Worm (Caenorhabditis elegans) whole organism, early embryonic: ENCODE data around the gene srbc-24.

Source experiments
- B0310.2 ChIP-seq: sonication (generic microtip); optimal IDR thresholded peaks from 2 replicates; lab custom pipeline; 2016; ENCODE audit warnings: mild to moderate bottlenecking, missing genetic modification characterization, missing compliant biosample characterization
- F13C5.2 ChIP-seq: sonication (generic microtip); optimal IDR thresholded peaks from 2 replicates; lab custom pipeline; 2017; ENCODE audit warnings: mild to moderate bottlenecking, missing genetic modification characterization, inconsistent platforms, missing compliant biosample characterization
- aly-1 ChIP-seq: sonication (generic microtip); optimal IDR thresholded peaks from 2 replicates; lab custom pipeline; 2016; ENCODE audit warnings: missing genetic modification characterization, missing compliant biosample characterization
- ama-1 ChIP-seq: fragments of 150-350 bp; optimal IDR thresholded peaks from 2 replicates; lab custom pipeline; 2014
- ceh-13 ChIP-seq: fragments of 200-800 bp; sonication (Bioruptor generic); optimal IDR thresholded peaks from 2 replicates; lab custom pipeline; 2018; ENCODE audit warnings: mild to moderate bottlenecking, missing genetic modification characterization, missing compliant biosample characterization
- ceh-36 ChIP-seq: sonication (generic microtip); optimal IDR thresholded peaks from 2 replicates; lab custom pipeline; 2016; ENCODE audit warnings: missing genetic modification characterization, inconsistent platforms, missing compliant biosample characterization
- ets-7 ChIP-seq: sonication (generic microtip); optimal IDR thresholded peaks from 2 replicates; lab custom pipeline; 2016; ENCODE audit warnings: missing genotype, missing genetic modification characterization, missing compliant biosample characterization
- flt-1 ChIP-seq: fragments of 200-800 bp; sonication (Bioruptor generic); IDR thresholded peaks from 2 replicates; pipeline ENCODE4 v1.3.6; 2022; ENCODE audit warnings: missing genetic modification characterization, missing compliant biosample characterization
- hmbx-1 ChIP-seq: sonication (generic microtip); optimal IDR thresholded peaks from 2 replicates; lab custom pipeline; 2016; ENCODE audit warnings: mild to moderate bottlenecking, missing genetic modification characterization, missing compliant biosample characterization
- hmg-4 ChIP-seq: fragments of 200-800 bp; sonication (Bioruptor generic); optimal IDR thresholded peaks from 2 replicates; lab custom pipeline; 2018; ENCODE audit warnings: mild to moderate bottlenecking, missing genetic modification characterization, missing compliant biosample characterization
- hnd-1 ChIP-seq: sonication (generic microtip); optimal IDR thresholded peaks from 2 replicates; lab custom pipeline; 2016; ENCODE audit warnings: missing genetic modification characterization, missing compliant biosample characterization
- pes-1 ChIP-seq: fragments of 200-800 bp; sonication (Bioruptor generic); IDR thresholded peaks from 2 replicates; pipeline ENCODE4 v1.3.6; 2022; ENCODE audit warnings: missing genetic modification reagents, missing genetic modification characterization, missing compliant biosample characterization
- scrt-1 ChIP-seq: fragments of 200-800 bp; sonication (Bioruptor generic); IDR thresholded peaks from 2 replicates; pipeline ENCODE4 v1.3.6; 2022; ENCODE audit warnings: missing genetic modification characterization, missing compliant biosample characterization
- sea-1 ChIP-seq: fragments of 200-800 bp; sonication (Bioruptor generic); conservative IDR thresholded peaks from 2 replicates; pipeline ENCODE4 v1.3.6; 2022; ENCODE audit warnings: missing genetic modification characterization, missing compliant biosample characterization
- tbx-11 ChIP-seq: fragments of 200-800 bp; sonication (Bioruptor generic); IDR thresholded peaks from 2 replicates; pipeline ENCODE4 v1.3.6; 2022; ENCODE audit warnings: missing genetic modification characterization, missing compliant biosample characterization
- tbx-37 ChIP-seq: fragments of 200-800 bp; sonication (Bioruptor generic); conservative IDR thresholded peaks from 2 replicates; pipeline ENCODE4 v1.3.6; 2022; ENCODE audit warnings: missing genetic modification reagents, missing genetic modification characterization, missing compliant biosample characterization
- tra-4 ChIP-seq: sonication (generic microtip); optimal IDR thresholded peaks from 2 replicates; lab custom pipeline; 2017; ENCODE audit warnings: missing genetic modification characterization, missing compliant biosample characterization

Gene srbc-24

DNA sequence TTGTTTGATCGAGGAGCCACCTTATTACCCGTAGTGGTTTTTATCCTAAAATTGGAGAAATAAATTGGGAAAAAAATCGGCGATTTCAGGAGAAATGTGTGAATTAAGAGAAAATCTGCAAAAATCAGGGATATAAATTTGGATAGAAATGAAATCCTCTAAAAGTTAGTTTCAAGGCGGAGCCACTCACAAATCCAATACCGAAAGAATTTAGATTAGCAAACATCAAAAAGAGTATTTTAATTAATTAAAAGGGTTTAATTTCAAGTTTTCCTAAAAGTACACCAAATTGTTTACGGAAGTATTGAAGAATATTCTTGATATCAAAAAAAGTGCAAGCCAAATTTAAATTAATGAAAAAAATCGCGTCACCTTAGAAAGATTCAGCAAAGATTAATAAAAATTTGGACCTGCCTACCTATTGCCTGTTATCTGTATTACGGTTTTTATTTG lies 29.6 kb upstream of the srbc-24 start, which contains the start of gene F22F7.8:
TSS of gene F22F7.8 (minus strand) at position 51 of the 453 bp plus-strand sequence.
- TF ChIP-seq hmbx-1, result no peak
- TF ChIP-seq sea-1 (GFP tag; lab: Robert Waterston, UW), result no peak
- TF ChIP-seq tbx-11, result no peak
- TF ChIP-seq aly-1, result no peak
- TF ChIP-seq tra-4 (tag; lab: Kevin White, UChicago), result no peak
- no peak for TF ChIP-seq ama-1
- TF ChIP-seq ceh-13 (GFP tag; lab: Kevin White, UChicago), result no peak
- TF ChIP-seq hnd-1 (tag; lab: Kevin White, UChicago), result no peak
- no peak for TF ChIP-seq pes-1 (GFP tag; lab: Robert Waterston, UW)
- TF ChIP-seq hmg-4 (GFP tag; lab: Kevin White, UChicago), result no peak
- TF ChIP-seq ets-7 (tag; lab: Kevin White, UChicago), result no peak
- no peak for TF ChIP-seq tbx-37 (GFP tag; lab: Robert Waterston, UW)
- TF ChIP-seq B0310.2 (tag; lab: Kevin White, UChicago), result no peak
- no peak for TF ChIP-seq ceh-36
- no peak for TF ChIP-seq F13C5.2 (tag; lab: Kevin White, UChicago)
- no peak for TF ChIP-seq flt-1 (GFP tag; lab: Robert Waterston, UW)
- TF ChIP-seq scrt-1 (GFP tag; lab: Robert Waterston, UW), result no peak

DNA sequence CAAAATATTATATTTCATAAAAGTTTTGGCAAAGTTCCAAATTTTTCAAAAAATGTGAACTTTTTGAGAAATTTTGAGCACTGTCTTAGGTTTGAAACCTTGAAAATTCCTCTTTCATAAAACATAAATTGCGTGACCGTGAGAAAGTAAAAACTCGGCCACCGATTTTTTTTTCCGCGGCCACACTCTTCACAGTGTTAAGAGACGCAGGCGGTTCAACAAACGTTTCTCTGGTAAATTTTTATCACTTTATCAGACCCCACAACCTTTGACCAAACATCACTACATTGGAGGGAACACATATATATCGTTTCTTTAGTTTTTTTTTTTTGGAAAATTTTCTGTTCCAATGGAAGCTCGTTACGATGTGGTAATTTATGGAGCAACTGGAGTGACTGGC lies 29.0 kb upstream of the srbc-24 start, which contains the start of gene F22F7.2:
TSS of gene F22F7.2 (plus strand) at position 266 of the 400 bp plus-strand sequence.
- TF ChIP-seq flt-1 (GFP tag; lab: Robert Waterston, UW), result no peak
- TF ChIP-seq hmg-4 (GFP tag; lab: Kevin White, UChicago), result no peak
- no peak for TF ChIP-seq tra-4 (tag; lab: Kevin White, UChicago)
- TF ChIP-seq F13C5.2 (tag; lab: Kevin White, UChicago), result no peak
- TF ChIP-seq scrt-1 (GFP tag; lab: Robert Waterston, UW), result no peak
- no peak for TF ChIP-seq ama-1
- TF ChIP-seq pes-1 (GFP tag; lab: Robert Waterston, UW), result no peak
- no peak for TF ChIP-seq sea-1 (GFP tag; lab: Robert Waterston, UW)
- no peak for TF ChIP-seq hnd-1 (tag; lab: Kevin White, UChicago)
- TF ChIP-seq tbx-11, result no peak
- no peak for TF ChIP-seq B0310.2 (tag; lab: Kevin White, UChicago)
- TF ChIP-seq tbx-37 (GFP tag; lab: Robert Waterston, UW), result no peak

DNA sequence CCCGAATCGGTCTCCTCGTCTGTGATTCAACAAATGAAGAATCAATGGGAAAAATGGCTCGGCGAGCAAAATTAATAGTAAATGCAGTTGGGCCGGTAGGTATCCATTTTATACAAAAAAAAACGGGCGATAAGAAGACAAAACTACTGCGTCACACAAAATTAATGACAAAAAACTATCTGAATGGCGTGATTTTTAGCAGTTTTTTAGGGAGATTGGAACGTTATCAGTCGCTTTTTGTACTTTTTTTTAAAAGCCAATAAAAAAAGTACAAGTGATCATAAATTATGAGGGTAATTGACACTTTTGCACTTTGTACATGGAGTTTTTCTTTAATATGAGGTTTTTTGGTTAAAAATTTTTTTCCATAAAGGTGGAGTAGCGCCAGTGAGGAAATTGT lies 28.4 kb upstream of the srbc-24 start:
- TF ChIP-seq ets-7 (tag; lab: Kevin White, UChicago) (no peak), flt-1 (GFP tag; lab: Robert Waterston, UW) (no peak), ceh-36 (no peak), aly-1 (no peak), B0310.2 (tag; lab: Kevin White, UChicago) (no peak), tra-4 (tag; lab: Kevin White, UChicago) (no peak), hmbx-1 (no peak), tbx-11 (no peak)

DNA sequence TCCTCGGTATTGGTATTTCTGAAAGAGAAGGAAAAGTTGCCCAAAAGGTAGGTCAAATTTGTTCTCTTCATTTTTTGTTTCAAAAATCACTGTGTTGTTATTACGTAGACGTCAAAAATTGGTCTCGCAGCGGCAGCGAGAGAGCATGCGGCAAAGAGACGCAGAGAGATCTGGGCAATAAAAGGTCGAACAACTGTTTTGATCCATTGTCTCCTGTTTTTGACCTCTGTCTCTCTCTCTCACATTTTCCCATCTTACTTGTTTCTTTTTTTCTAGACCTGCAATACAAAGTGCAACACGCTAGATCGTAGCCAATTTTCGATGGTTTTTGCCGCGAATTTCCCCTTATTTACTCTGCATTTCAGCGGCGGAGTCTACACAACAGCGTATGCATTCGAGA lies 25.0 kb upstream of the srbc-24 start:
- TF ChIP-seq sea-1 (GFP tag; lab: Robert Waterston, UW) (no peak), tra-4 (tag; lab: Kevin White, UChicago) (no peak), ceh-13 (GFP tag; lab: Kevin White, UChicago) (no peak), tbx-11 (no peak), hmg-4 (GFP tag; lab: Kevin White, UChicago) (no peak), hnd-1 (tag; lab: Kevin White, UChicago) (no peak), flt-1 (GFP tag; lab: Robert Waterston, UW) (no peak), pes-1 (GFP tag; lab: Robert Waterston, UW) (no peak), hmbx-1 (no peak), ceh-36 (no peak), scrt-1 (GFP tag; lab: Robert Waterston, UW) (no peak), B0310.2 (tag; lab: Kevin White, UChicago) (no peak), ama-1 (no peak), ets-7 (tag; lab: Kevin White, UChicago) (no peak), F13C5.2 (tag; lab: Kevin White, UChicago) (no peak), aly-1 (no peak), tbx-37 (GFP tag; lab: Robert Waterston, UW) (no peak)

DNA sequence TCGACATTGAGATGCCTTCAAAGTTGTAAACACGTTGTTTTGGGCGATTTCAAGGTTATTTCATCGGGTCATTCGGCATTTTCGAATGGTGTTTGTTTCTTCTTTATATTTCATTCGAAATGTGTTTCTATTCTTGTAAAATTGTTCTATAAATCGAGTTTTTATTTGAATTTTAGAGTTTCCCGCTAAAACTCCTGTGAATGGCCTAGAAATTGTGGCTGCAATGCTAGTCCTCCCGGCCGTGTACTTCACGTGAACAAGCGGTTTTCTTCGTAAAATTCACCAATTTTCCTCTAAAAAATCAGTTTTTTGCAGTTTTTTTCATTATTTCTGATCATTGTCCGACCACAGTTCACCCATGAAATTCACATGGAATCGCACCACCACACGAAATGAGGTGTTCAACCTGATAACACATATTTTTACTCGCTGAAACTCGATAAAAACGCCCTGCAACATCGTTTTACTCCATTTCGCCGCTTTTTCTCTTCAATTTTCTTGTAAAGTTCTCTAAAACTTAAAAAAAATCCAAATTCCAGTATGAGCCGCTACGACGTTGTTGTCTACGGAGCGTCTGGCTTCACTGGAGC lies 24.5 kb upstream of the srbc-24 start, which contains the start of gene ldp-1:
TSS of gene ldp-1 (plus strand) at position 540 of the 590 bp plus-strand sequence.
- TF ChIP-seq hmg-4 (GFP tag; lab: Kevin White, UChicago) (no peak), sea-1 (GFP tag; lab: Robert Waterston, UW) (no peak), flt-1 (GFP tag; lab: Robert Waterston, UW) (no peak), tra-4 (tag; lab: Kevin White, UChicago) (no peak), pes-1 (GFP tag; lab: Robert Waterston, UW) (0 out of 2 replicates have a peak, but pooled peaks have one; percentile 56), ets-7 (tag; lab: Kevin White, UChicago) (no peak), hnd-1 (tag; lab: Kevin White, UChicago) (no peak), F13C5.2 (tag; lab: Kevin White, UChicago) (no peak), hmbx-1 (no peak), ceh-36 (no peak), tbx-11 (no peak), ama-1 (no peak), tbx-37 (GFP tag; lab: Robert Waterston, UW) (peak; percentile 73), ceh-13 (GFP tag; lab: Kevin White, UChicago) (no peak)

DNA sequence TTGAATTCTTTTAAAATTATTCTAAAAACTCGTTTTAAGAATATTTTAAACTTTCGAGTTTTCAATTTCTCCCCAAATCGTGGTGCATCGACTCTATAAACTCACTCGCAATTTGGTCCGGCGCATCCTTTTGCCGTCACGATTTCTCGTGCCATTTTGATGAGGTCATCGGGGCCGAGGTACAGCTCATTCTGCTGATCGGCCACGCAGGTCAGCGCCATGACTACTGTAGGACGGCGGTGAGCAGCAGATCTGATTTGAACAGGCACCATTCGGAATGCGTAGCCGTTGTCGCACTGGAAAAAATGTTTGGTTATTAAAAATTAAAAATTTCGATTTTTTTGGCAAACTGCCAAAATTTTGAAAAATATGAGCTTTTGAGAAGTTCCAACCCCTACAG lies 18.9 kb upstream of the srbc-24 start:
- TF ChIP-seq B0310.2 (tag; lab: Kevin White, UChicago) (no peak), tbx-11 (no peak), ceh-13 (GFP tag; lab: Kevin White, UChicago) (no peak), tbx-37 (GFP tag; lab: Robert Waterston, UW) (no peak), pes-1 (GFP tag; lab: Robert Waterston, UW) (no peak), hmg-4 (GFP tag; lab: Kevin White, UChicago) (no peak), hnd-1 (tag; lab: Kevin White, UChicago) (no peak), scrt-1 (GFP tag; lab: Robert Waterston, UW) (no peak), hmbx-1 (no peak), ets-7 (tag; lab: Kevin White, UChicago) (no peak), aly-1 (no peak), sea-1 (GFP tag; lab: Robert Waterston, UW) (no peak), ama-1 (no peak)
